Worm (Caenorhabditis elegans) whole organism, L1 larva: ENCODE results near the gene pinn-1.

Experiments used
- C16A3.4 ChIP-seq: fragments of 150-350 bp; optimal IDR thresholded peaks from 2 replicates; lab custom pipeline; 2014; ENCODE audit warnings: missing biosample characterization, missing genetic modification characterization
- ceh-90 ChIP-seq: sonication (generic microtip); optimal IDR thresholded peaks from 2 replicates; lab custom pipeline; 2016; ENCODE audit warnings: missing genetic modification characterization, missing compliant biosample characterization
- elt-2 ChIP-seq: sonication (generic microtip); optimal IDR thresholded peaks from 2 replicates; lab custom pipeline; 2016; ENCODE audit warnings: missing genetic modification characterization, mild to moderate bottlenecking, inconsistent platforms, missing compliant biosample characterization, missing genetic modification reagents
- lin-15B ChIP-seq: fragments of 150-350 bp; sonication (generic microtip); optimal IDR thresholded peaks from 3 replicates; lab custom pipeline; 2014; ENCODE audit warnings: missing biosample characterization, missing genetic modification characterization
- lin-35 ChIP-seq, 2 experiments: fragments of 150-350 bp; optimal IDR thresholded peaks; 2 replicates each; lab custom pipeline; 2014; ENCODE audit warnings: missing biosample characterization in 2 of 2, missing genetic modification characterization in 2 of 2, missing genetic modification reagents in 2 of 2
- nhr-20 ChIP-seq: sonication (generic microtip); optimal IDR thresholded peaks from 2 replicates; lab custom pipeline; 2016; ENCODE audit warnings: mild to moderate bottlenecking, missing genetic modification characterization, missing compliant biosample characterization
- nhr-76 ChIP-seq: sonication (generic microtip); optimal IDR thresholded peaks from 2 replicates; lab custom pipeline; 2017; ENCODE audit warnings: missing biosample characterization, missing genetic modification characterization
- xbp-1 ChIP-seq: sonication (generic microtip); optimal IDR thresholded peaks from 2 replicates; lab custom pipeline; 2016; ENCODE audit warnings: missing genetic modification characterization, missing compliant biosample characterization

- no peak for TF ChIP-seq elt-2
- no peak for TF ChIP-seq nhr-76 (tag; lab: Kevin White, UChicago)
- TF ChIP-seq xbp-1 (tag; lab: Kevin White, UChicago) = no peak
- no peak for TF ChIP-seq nhr-20 (tag; lab: Kevin White, UChicago)
- no peak for TF ChIP-seq lin-35 (GFP tag; optimal IDR thresholded peaks at IDR 0.05; lab: Kevin White, UChicago)
- TF ChIP-seq C16A3.4 = no peak
- TF ChIP-seq lin-15B (tag; lab: Kevin White, UChicago) = no peak
- TF ChIP-seq ceh-90 (tag; lab: Kevin White, UChicago) = no peak
Measured at ce11 chrII:2881088-2881487, 7.7 kb downstream of the pinn-1 start.
